Worm (Caenorhabditis elegans) whole organism, early embryonic: Measurements from ENCODE around the gene F15E6.10.

Experiments used
- B0310.2 ChIP-seq: sonication (generic microtip); optimal IDR thresholded peaks from 2 replicates; lab custom pipeline; 2016; ENCODE audit warnings: mild to moderate bottlenecking, missing genetic modification characterization, missing compliant biosample characterization
- F13C5.2 ChIP-seq: sonication (generic microtip); optimal IDR thresholded peaks from 2 replicates; lab custom pipeline; 2017; ENCODE audit warnings: mild to moderate bottlenecking, missing genetic modification characterization, inconsistent platforms, missing compliant biosample characterization
- ama-1 ChIP-seq: fragments of 150-350 bp; optimal IDR thresholded peaks from 2 replicates; lab custom pipeline; 2014
- ets-7 ChIP-seq: sonication (generic microtip); optimal IDR thresholded peaks from 2 replicates; lab custom pipeline; 2016; ENCODE audit warnings: missing genotype, missing genetic modification characterization, missing compliant biosample characterization
- flt-1 ChIP-seq: fragments of 200-800 bp; sonication (Bioruptor generic); IDR thresholded peaks from 2 replicates; pipeline ENCODE4 v1.3.6; 2022; ENCODE audit warnings: missing genetic modification characterization, missing compliant biosample characterization
- hmbx-1 ChIP-seq: sonication (generic microtip); optimal IDR thresholded peaks from 2 replicates; lab custom pipeline; 2016; ENCODE audit warnings: mild to moderate bottlenecking, missing genetic modification characterization, missing compliant biosample characterization
- hnd-1 ChIP-seq: sonication (generic microtip); optimal IDR thresholded peaks from 2 replicates; lab custom pipeline; 2016; ENCODE audit warnings: missing genetic modification characterization, missing compliant biosample characterization
- pes-1 ChIP-seq: fragments of 200-800 bp; sonication (Bioruptor generic); IDR thresholded peaks from 2 replicates; pipeline ENCODE4 v1.3.6; 2022; ENCODE audit warnings: missing genetic modification reagents, missing genetic modification characterization, missing compliant biosample characterization
- tbx-11 ChIP-seq: fragments of 200-800 bp; sonication (Bioruptor generic); IDR thresholded peaks from 2 replicates; pipeline ENCODE4 v1.3.6; 2022; ENCODE audit warnings: missing genetic modification characterization, missing compliant biosample characterization

ce11 chrIV:4307227-4307946 lies 14.7 kb downstream of the F15E6.10 start, which contains the start of gene set-9:
- TF ChIP-seq flt-1 (GFP tag; lab: Robert Waterston, UW) (no peak), hnd-1 (tag; lab: Kevin White, UChicago) (no peak), B0310.2 (tag; lab: Kevin White, UChicago) (no peak), ama-1 (lab: Kevin White, UChicago) (no peak), F13C5.2 (tag; lab: Kevin White, UChicago) (no peak), hmbx-1 (tag; lab: Kevin White, UChicago) (no peak), pes-1 (GFP tag; lab: Robert Waterston, UW) (no peak), tbx-11 (GFP tag; lab: Robert Waterston, UW) (no peak), ets-7 (no peak)
